Fruit fly (Drosophila melanogaster): Measurements from ENCODE around the gene Dap160.

DNA sequence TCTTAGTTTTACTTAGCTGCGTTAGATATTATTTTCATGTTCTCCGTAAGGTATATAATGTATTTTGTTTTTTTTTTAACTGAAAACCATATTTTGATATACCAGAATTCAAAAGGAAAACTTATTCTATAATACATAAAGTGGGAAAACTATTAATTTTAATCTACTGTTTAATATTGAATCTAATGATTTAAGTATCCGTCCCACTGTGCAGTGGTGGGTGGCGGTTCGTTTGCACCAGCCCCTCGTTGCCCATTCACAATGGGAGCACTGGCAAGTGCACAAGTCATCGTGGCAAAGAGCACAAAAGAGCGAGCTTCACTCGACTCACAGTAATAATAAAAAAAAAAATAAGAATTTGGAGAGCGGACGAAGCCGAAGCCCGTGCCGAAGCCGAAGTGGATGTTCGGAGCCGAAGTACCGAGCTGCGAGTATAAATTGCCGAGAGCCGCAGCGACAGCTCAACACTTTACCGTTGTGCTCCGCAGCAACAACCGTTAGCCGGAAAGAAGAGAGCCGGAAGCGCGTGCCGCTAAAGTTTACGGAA is 45.6 kb downstream of the Dap160 start, which contains the start of gene CG34136:
- no peak for TF ChIP-seq lola (GFP tag; optimal IDR thresholded peaks at IDR 0.05)
- TF ChIP-seq psq (GFP tag; optimal IDR thresholded peaks at IDR 0.05), result no peak
- no peak for TF ChIP-seq pan (optimal IDR thresholded peaks at IDR 0.05)
- TF ChIP-seq foxo (GFP tag; optimal IDR thresholded peaks at IDR 0.05), result peak in 1 of 2 experiments; percentile 14
- TF ChIP-seq usp (GFP tag; optimal IDR thresholded peaks at IDR 0.05), result no peak
- no peak for TF ChIP-seq Dfd (GFP tag; optimal IDR thresholded peaks at IDR 0.05)
- TF ChIP-seq h (GFP tag; optimal IDR thresholded peaks at IDR 0.05), result peak; percentile 22

Data from whole organism, wandering third instar larva.